Worm (Caenorhabditis elegans): Measurements from ENCODE around the gene rhi-1.
A peak's percentile ranks its signal among the peaks of the same experiment; 100 is the strongest.

The rhi-1 gene

DNA sequence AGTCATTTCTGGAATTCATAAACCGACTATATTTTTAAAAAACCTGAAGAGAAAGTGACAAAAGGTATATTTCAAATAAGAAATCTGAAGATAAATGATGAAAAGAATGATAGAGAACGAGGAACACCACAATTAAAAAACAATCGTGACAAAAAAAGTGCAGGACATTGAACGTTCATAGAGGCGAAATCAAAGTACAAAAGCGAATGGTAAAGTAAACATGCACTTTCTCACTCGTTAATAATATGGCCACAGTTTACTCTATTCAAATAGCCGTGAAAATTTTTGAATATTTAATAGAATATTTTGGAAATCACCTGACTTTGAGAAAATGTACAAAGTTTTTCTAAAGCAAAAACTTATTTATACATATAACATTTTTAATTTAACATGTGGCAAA lies 16.1 kb upstream of the rhi-1 start, which contains the start of gene F46H6.5:
Gene F46H6.5 (minus strand): TSS at position 10 of the 400 bp plus-strand sequence.
- TF ChIP-seq zfh-2 (GFP tag; conservative IDR thresholded peaks at IDR 0.05) = no peak
- no peak for TF ChIP-seq lin-40 (tag; optimal IDR thresholded peaks at IDR 0.05)
- TF ChIP-seq rpc-1 (optimal IDR thresholded peaks at IDR 0.05) = no peak
- TF ChIP-seq rpc-1 (tag; optimal IDR thresholded peaks at IDR 0.05) = no peak
- no peak for TF ChIP-seq sptf-2 (GFP tag; optimal IDR thresholded peaks at IDR 0.05)
- no peak for TF ChIP-seq nhr-120 (GFP tag; IDR thresholded peaks at IDR 0.05)
- TF ChIP-seq ceh-58 (GFP tag; IDR thresholded peaks at IDR 0.05) = no peak
- TF ChIP-seq sdz-38 (tag; optimal IDR thresholded peaks at IDR 0.05) = no peak
- TF ChIP-seq egrh-3 (GFP tag; IDR thresholded peaks at IDR 0.05) = no peak

DNA sequence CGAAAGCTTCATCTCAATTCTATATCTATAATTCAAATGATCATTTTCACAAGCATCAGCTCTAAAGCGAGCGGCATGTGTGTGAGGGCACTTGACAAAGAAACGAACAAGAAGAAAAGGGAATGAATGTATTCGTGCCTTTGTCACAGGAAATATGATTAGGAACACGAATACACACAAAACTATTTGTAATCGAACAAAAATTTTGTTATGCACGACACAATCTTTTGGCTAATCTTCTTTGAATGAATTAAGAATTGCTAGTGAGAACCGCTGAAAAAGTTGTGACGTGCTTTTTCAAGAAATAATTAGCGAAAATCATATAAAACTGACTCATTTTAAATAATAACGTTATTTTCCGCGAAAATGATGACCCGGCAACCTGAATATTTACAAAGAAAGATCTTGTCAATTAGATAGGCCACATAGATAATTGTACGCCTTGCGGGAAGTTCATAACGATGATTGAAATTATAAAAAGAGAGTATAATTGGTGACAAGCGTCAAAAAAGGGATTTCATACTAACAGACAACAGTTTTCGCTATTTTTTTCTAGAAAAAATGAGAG lies 14.8 kb upstream of the rhi-1 start:
- no peak for TF ChIP-seq sea-2 (GFP tag; IDR thresholded peaks at IDR 0.05)
- TF ChIP-seq bed-2 (GFP tag; IDR thresholded peaks at IDR 0.05) = no peak
- TF ChIP-seq nfya-1 (tag; optimal IDR thresholded peaks at IDR 0.05; ENCODE audit: borderline replicate concordance, insufficient read depth) = no peak
- TF ChIP-seq lir-1 (GFP tag; conservative IDR thresholded peaks at IDR 0.05) = no peak
- TF ChIP-seq madf-10 (tag; optimal IDR thresholded peaks at IDR 0.05) = no peak
- no peak for TF ChIP-seq ekl-4 (GFP tag; IDR thresholded peaks at IDR 0.05)
- TF ChIP-seq F33H1.4 (GFP tag; IDR thresholded peaks at IDR 0.05) = no peak
- no peak for TF ChIP-seq attf-3 (GFP tag; conservative IDR thresholded peaks at IDR 0.05)
- no peak for TF ChIP-seq zfh-2 (GFP tag; conservative IDR thresholded peaks at IDR 0.05)
- no peak for TF ChIP-seq nhr-90 (tag; optimal IDR thresholded peaks at IDR 0.05)
- no peak for TF ChIP-seq K11D2.4 (GFP tag; IDR thresholded peaks at IDR 0.05)
- TF ChIP-seq ceh-40 (GFP tag; IDR thresholded peaks at IDR 0.05) = no peak
- TF ChIP-seq lin-54 (GFP tag; optimal IDR thresholded peaks at IDR 0.05) = no peak
- no peak for TF ChIP-seq dpff-1 (tag; optimal IDR thresholded peaks at IDR 0.05)
- TF ChIP-seq hlh-12 (tag; optimal IDR thresholded peaks at IDR 0.05) = no peak
- TF ChIP-seq nhr-80 (tag; optimal IDR thresholded peaks at IDR 0.05) = no peak
- no peak for TF ChIP-seq unc-62 (GFP tag; optimal IDR thresholded peaks at IDR 0.05)
- no peak for TF ChIP-seq ceh-27 (GFP tag; optimal IDR thresholded peaks at IDR 0.05)
- no peak for TF ChIP-seq C06A6.2 (GFP tag; conservative IDR thresholded peaks at IDR 0.05)

DNA sequence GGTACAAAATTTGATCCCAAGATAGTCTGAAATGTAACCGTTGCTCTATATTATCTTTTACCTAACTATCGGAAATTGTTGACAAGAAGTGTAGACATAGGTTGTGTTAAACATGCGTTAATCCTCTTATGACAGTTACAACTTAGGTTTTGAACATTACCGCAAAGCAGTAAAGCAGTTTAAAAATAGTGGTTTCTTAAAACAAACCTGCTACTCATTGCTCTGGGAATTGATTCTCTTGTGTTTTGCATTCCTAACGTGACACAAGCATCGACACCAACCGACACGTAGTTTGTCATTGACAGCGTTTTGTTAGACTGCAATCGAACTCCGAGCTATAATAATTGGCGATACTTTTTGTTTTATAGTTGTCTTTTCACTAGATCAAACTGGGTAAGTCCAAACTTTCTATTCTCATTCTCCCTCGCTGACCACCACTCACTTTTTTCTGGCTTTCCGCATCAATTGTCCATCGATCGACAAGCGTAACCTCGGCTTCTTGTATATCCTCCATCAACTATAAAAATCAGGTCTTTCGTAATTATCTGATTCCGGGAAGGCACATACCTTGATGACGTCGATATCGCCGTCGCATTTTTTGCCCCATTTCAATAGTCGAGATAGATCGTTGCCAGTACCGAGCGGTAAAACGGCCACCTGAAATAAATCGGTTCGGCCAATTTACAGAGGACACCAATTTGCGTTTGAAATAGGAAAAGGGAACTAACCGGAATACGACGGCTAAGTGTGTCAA lies 12.3 kb upstream of the rhi-1 start:
- TF ChIP-seq nhr-27 (tag; optimal IDR thresholded peaks at IDR 0.05) (no peak), rcor-1 (GFP tag; IDR thresholded peaks at IDR 0.05) (no peak), egrh-3 (GFP tag; IDR thresholded peaks at IDR 0.05) (no peak), madf-8 (GFP tag; conservative IDR thresholded peaks at IDR 0.05) (no peak), pbrm-1 (GFP tag; IDR thresholded peaks at IDR 0.05) (no peak), T26A5.8 (tag; optimal IDR thresholded peaks at IDR 0.05) (no peak), snpc-1.3 (tag; optimal IDR thresholded peaks at IDR 0.05; ENCODE audit: insufficient read depth) (no peak), aptf-3 (GFP tag; IDR thresholded peaks at IDR 0.05) (no peak), sptf-2 (GFP tag; optimal IDR thresholded peaks at IDR 0.05) (no peak), lsl-1 (GFP tag; optimal IDR thresholded peaks at IDR 0.05) (no peak)

DNA sequence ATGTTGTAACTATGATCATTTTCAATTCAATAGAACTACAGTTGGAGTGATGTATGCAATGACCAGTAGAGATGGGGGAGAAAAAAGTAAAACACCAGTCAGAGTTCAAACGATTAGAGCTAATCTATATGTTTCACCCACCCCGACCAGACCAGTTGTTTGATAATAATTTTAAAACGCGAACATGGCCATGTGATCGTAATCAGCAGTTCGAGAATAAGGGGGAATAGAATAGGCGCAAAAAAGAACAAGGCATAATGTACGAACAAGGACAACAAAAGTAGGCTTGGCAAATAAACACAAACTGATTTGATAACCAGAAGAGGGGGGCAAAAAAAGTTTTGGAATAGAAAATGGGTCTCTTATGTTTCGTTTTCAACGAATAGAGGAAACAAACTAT lies 10.2 kb upstream of the rhi-1 start:
- peak; percentile 26 for TF ChIP-seq attf-5 (GFP tag; optimal IDR thresholded peaks at IDR 0.05)
- TF ChIP-seq cebp-1 (GFP tag; IDR thresholded peaks at IDR 0.05) = no peak
- TF ChIP-seq cebp-1 (tag; optimal IDR thresholded peaks at IDR 0.05) = peak; percentile 30
- TF ChIP-seq mxl-1 (tag; optimal IDR thresholded peaks at IDR 0.05) = no peak
- TF ChIP-seq nhr-80 (tag; optimal IDR thresholded peaks at IDR 0.05) = peak; percentile 87
- TF ChIP-seq Y95B8A.8 (GFP tag; IDR thresholded peaks at IDR 0.05) = no peak
- peak; percentile 45; the same call in 1 of the 2 replicates for TF ChIP-seq dox-1 (GFP tag; IDR thresholded peaks at IDR 0.05)
- TF ChIP-seq lir-1 (GFP tag; conservative IDR thresholded peaks at IDR 0.05) = no peak
